Worm (Caenorhabditis elegans) whole organism, young adult: ENCODE measurements around the gene srbc-32.

Source experiments
- B0261.1 ChIP-seq: sonication (generic microtip); optimal IDR thresholded peaks from 2 replicates; lab custom pipeline; 2016; ENCODE audit warnings: mild to moderate bottlenecking, missing genetic modification characterization, moderate library complexity, missing compliant biosample characterization
- B0336.3 ChIP-seq: fragments of 200-800 bp; sonication (Bioruptor generic); IDR thresholded peaks from 2 replicates; pipeline ENCODE4 v1.3.6; 2022; ENCODE audit warnings: missing genetic modification characterization, missing compliant biosample characterization
- F22D6.2 ChIP-seq: sonication (generic microtip); optimal IDR thresholded peaks from 2 replicates; lab custom pipeline; 2016; ENCODE audit warnings: mild to moderate bottlenecking, missing genetic modification characterization, missing compliant biosample characterization
- F23B12.7 ChIP-seq: sonication (generic microtip); optimal IDR thresholded peaks from 2 replicates; lab custom pipeline; 2017; ENCODE audit warnings: missing genetic modification characterization, mild to moderate bottlenecking, missing compliant biosample characterization, antibody characterized with exemption, moderate library complexity; ENCODE audit not compliant: insufficient read depth
- F57A8.1 ChIP-seq: fragments of 200-800 bp; sonication (Bioruptor generic); optimal IDR thresholded peaks from 2 replicates; lab custom pipeline; 2018; ENCODE audit warnings: mild to moderate bottlenecking, missing genetic modification characterization, moderate library complexity, missing compliant biosample characterization
- attf-5 ChIP-seq: fragments of 200-800 bp; sonication (Bioruptor generic); optimal IDR thresholded peaks from 2 replicates; lab custom pipeline; 2018; ENCODE audit warnings: mild to moderate bottlenecking, missing genetic modification characterization, missing compliant biosample characterization
- bed-2 ChIP-seq: fragments of 200-800 bp; sonication (Bioruptor generic); IDR thresholded peaks from 2 replicates; pipeline ENCODE4 v1.3.6; 2022; ENCODE audit warnings: missing genetic modification reagents, missing genetic modification characterization, missing compliant biosample characterization
- madf-10 ChIP-seq: sonication (generic microtip); optimal IDR thresholded peaks from 2 replicates; lab custom pipeline; 2016; ENCODE audit warnings: mild to moderate bottlenecking, missing genetic modification characterization, missing compliant biosample characterization
- nhr-179 ChIP-seq: sonication (generic microtip); optimal IDR thresholded peaks from 2 replicates; lab custom pipeline; 2016; ENCODE audit warnings: mild to moderate bottlenecking, missing genetic modification characterization, missing compliant biosample characterization
- snpc-1.1 ChIP-seq: sonication (generic microtip); optimal IDR thresholded peaks from 2 replicates; lab custom pipeline; 2017; ENCODE audit warnings: missing genetic modification characterization, mild to moderate bottlenecking, missing compliant biosample characterization, antibody characterized with exemption, moderate library complexity, missing genotype, missing genetic modification reagents; ENCODE audit not compliant: insufficient read depth
- snpc-4 ChIP-seq, 5 experiments: fragments of 150-350 bp in 1 of 5; sonication (generic microtip) in 4 of 5; optimal IDR thresholded peaks; 2 replicates each; lab custom pipeline; 2014 to 2018; ENCODE audit warnings: missing genetic modification characterization in 5 of 5, missing biosample characterization in 3 of 5, antibody characterized with exemption in 2 of 5, mild to moderate bottlenecking in 2 of 5, missing compliant biosample characterization in 2 of 5, missing genotype in 2 of 5, moderate library complexity in 2 of 5, missing genetic modification reagents in 1 of 5

- TF ChIP-seq B0261.1 (tag; lab: Kevin White, UChicago) (no peak), snpc-1.1 (tag; lab: Kevin White, UChicago) (no peak), snpc-4 (GFP tag; optimal IDR thresholded peaks at IDR 0.05; lab: Kevin White, UChicago) (no peak), snpc-4 (tag; optimal IDR thresholded peaks at IDR 0.05; lab: Kevin White, UChicago) (no peak), bed-2 (GFP tag; lab: Robert Waterston, UW) (no peak), F57A8.1 (GFP tag; lab: Kevin White, UChicago) (no peak), F23B12.7 (tag; lab: Kevin White, UChicago) (no peak), nhr-179 (no peak), madf-10 (no peak), F22D6.2 (no peak), B0336.3 (GFP tag; lab: Robert Waterston, UW) (no peak), attf-5 (no peak)
Observed at ce11 chrV:3445090-3445832, 41.5 kb downstream of the srbc-32 start.
